Fruit fly (Drosophila melanogaster): ENCODE measurements around the gene aly.

The aly gene

DNA sequence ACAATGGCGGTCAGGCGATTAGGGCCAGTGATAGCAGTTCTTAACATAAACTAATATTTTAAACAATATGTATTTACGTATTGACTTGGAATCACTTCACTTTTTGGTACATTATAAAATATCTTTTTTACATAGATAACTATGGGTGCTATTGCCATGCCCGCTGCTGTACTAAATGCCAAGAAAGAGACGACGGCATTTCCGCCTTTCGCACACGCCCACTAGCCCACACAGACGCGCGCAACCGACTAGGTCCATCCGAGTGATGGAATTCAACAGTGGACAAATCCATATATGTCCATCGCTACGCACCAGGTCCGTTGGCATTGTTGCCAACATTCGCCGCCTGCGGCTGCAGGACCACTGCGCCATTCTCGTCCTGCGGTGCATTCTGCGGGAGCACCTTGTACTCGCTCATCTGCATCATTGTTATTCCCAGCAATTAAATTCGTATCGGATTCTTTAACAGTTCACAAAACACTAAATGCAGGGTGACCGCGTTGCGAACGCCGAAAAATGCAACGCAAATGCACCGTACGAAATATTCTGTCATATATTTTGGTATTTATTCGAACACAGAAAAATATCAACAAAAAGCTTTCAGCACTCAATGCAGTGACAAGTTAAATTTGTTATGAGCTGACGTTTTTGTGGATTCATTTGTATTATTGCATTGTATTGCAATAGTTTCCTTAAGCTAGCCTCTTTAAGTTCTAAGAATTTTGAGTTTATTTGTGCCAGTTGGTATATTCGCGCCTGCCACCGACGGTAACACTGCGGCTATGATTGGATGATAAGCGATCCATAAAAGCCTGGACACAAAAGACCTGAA lies 20.2 kb upstream of the aly start, which contains the start of the genes scramb2 and Sk2 (continued):
- peak; percentile 89 for TF ChIP-seq CG10147 (GFP tag; optimal IDR thresholded peaks at IDR 0.05)
- TF ChIP-seq Optix (GFP tag; IDR thresholded peaks at IDR 0.05): peak; percentile 94
- peak; percentile 96 for TF ChIP-seq CG3065 (GFP tag; optimal IDR thresholded peaks at IDR 0.05)
- peak; percentile 84 for TF ChIP-seq CG13624 (GFP tag; optimal IDR thresholded peaks at IDR 0.05)
- peak; percentile 94 for TF ChIP-seq CG10366 (GFP tag; IDR thresholded peaks at IDR 0.05)
- TF ChIP-seq HLH3B (GFP tag; IDR thresholded peaks at IDR 0.05): peak; percentile 95
- TF ChIP-seq B-H1 (GFP tag; IDR thresholded peaks at IDR 0.05): peak; percentile 91
- TF ChIP-seq Six4 (GFP tag; optimal IDR thresholded peaks at IDR 0.05): peak; percentile 89
- peak; percentile 94 for TF ChIP-seq gcm (GFP tag; optimal IDR thresholded peaks at IDR 0.05)
- peak; percentile 94 for TF ChIP-seq lmd (GFP tag; IDR thresholded peaks at IDR 0.05)
- peak; percentile 84 for TF ChIP-seq Nf-YB (GFP tag; optimal IDR thresholded peaks at IDR 0.05)
- TF ChIP-seq CG5180 (GFP tag; optimal IDR thresholded peaks at IDR 0.05): peak; percentile 88
- TF ChIP-seq CG32767 (GFP tag; IDR thresholded peaks at IDR 0.05): peak; percentile 88
- peak; percentile 85 for TF ChIP-seq CG16863 (GFP tag; optimal IDR thresholded peaks at IDR 0.05)
- TF ChIP-seq toy (GFP tag; IDR thresholded peaks at IDR 0.05): peak; percentile 87
- TF ChIP-seq MBD-R2 (GFP tag; IDR thresholded peaks at IDR 0.05): peak; percentile 80
- 0 out of 3 replicates have a peak, but pooled peaks have one; percentile 33 for TF ChIP-seq knrl (GFP tag; IDR thresholded peaks at IDR 0.05; ENCODE audit: partially characterized antibody)
- peak; percentile 90 for TF ChIP-seq jing (GFP tag; optimal IDR thresholded peaks at IDR 0.05)
- TF ChIP-seq Tbp (GFP tag; optimal IDR thresholded peaks at IDR 0.05): no peak
- TF ChIP-seq CG3838 (GFP tag; optimal IDR thresholded peaks at IDR 0.05): peak; percentile 75
- TF ChIP-seq CG3726 (GFP tag; IDR thresholded peaks at IDR 0.05): peak; percentile 91
- TF ChIP-seq Side (GFP tag; optimal IDR thresholded peaks at IDR 0.05): peak; percentile 79
- peak; percentile 95 for TF ChIP-seq CG4424 (GFP tag; optimal IDR thresholded peaks at IDR 0.05)
- peak; percentile 91 for TF ChIP-seq Mad (GFP tag; optimal IDR thresholded peaks at IDR 0.05)
- TF ChIP-seq cad (GFP tag; optimal IDR thresholded peaks at IDR 0.05): no peak
- peak; percentile 95 for TF ChIP-seq az2 (GFP tag; optimal IDR thresholded peaks at IDR 0.05)
- peak; percentile 96 for TF ChIP-seq gem (tag; optimal IDR thresholded peaks at IDR 0.05)
- peak; percentile 67 for TF ChIP-seq MESR4 (GFP tag; optimal IDR thresholded peaks at IDR 0.05)
- peak; percentile 82 for TF ChIP-seq CG8290 (GFP tag; optimal IDR thresholded peaks at IDR 0.05)
- TF ChIP-seq CG8290 (tag; optimal IDR thresholded peaks at IDR 0.05): peak; percentile 80 to 93
- no peak for TF ChIP-seq tll (GFP tag; optimal IDR thresholded peaks at IDR 0.05)
- TF ChIP-seq CG42726 (GFP tag; IDR thresholded peaks at IDR 0.05; ENCODE audit: partially characterized antibody): no peak
- TF ChIP-seq ewg (GFP tag; optimal IDR thresholded peaks at IDR 0.05): peak; percentile 87
- no peak for TF ChIP-seq D (optimal IDR thresholded peaks at IDR 0.05)
- TF ChIP-seq D (GFP tag; optimal IDR thresholded peaks at IDR 0.05): peak; percentile 95
- TF ChIP-seq tio (GFP tag; optimal IDR thresholded peaks at IDR 0.05): peak; percentile 90
- TF ChIP-seq PHDP (tag; optimal IDR thresholded peaks at IDR 0.05): peak; percentile 96
- TF ChIP-seq chinmo (GFP tag; IDR thresholded peaks at IDR 0.05; ENCODE audit: partially characterized antibody): no peak
- TF ChIP-seq E2f1 (GFP tag; IDR thresholded peaks at IDR 0.05): peak; percentile 92
- peak; percentile 56 for TF ChIP-seq CG14965 (GFP tag; optimal IDR thresholded peaks at IDR 0.05; ENCODE audit: borderline replicate concordance)
- TF ChIP-seq shn (GFP tag; optimal IDR thresholded peaks at IDR 0.05): peak; percentile 43
- TF ChIP-seq CG15073 (GFP tag; optimal IDR thresholded peaks at IDR 0.05): peak; percentile 21
- peak; percentile 94 for TF ChIP-seq CG5245 (GFP tag; optimal IDR thresholded peaks at IDR 0.05)
- TF ChIP-seq CG11560 (tag; IDR thresholded peaks at IDR 0.05): peak; percentile 79
- peak; percentile 94 for TF ChIP-seq CG10979 (tag; optimal IDR thresholded peaks at IDR 0.05)
- peak; percentile 94 for TF ChIP-seq sisA (GFP tag; IDR thresholded peaks at IDR 0.05)
- TF ChIP-seq chn (GFP tag; optimal IDR thresholded peaks at IDR 0.05): peak; percentile 89
- peak; percentile 7 for TF ChIP-seq CG1832 (GFP tag; optimal IDR thresholded peaks at IDR 0.05)
- TF ChIP-seq cg (GFP tag; optimal IDR thresholded peaks at IDR 0.05): no peak

All from whole organism, embryonic.